Worm (Caenorhabditis elegans) whole organism, young adult: ENCODE results near the gene F08A7.1.

Experiments used
- B0261.1 ChIP-seq: sonication (generic microtip); optimal IDR thresholded peaks from 2 replicates; lab custom pipeline; 2016; ENCODE audit warnings: mild to moderate bottlenecking, missing genetic modification characterization, moderate library complexity, missing compliant biosample characterization
- ama-1 ChIP-seq, 3 experiments: fragments of 150-350 bp in 1 of 3; sonication (generic microtip) in 2 of 3; optimal IDR thresholded peaks; 2 replicates each; lab custom pipeline; 2014 to 2018; ENCODE audit warnings: missing biosample characterization in 2 of 3, missing genetic modification characterization in 2 of 3, missing genetic modification reagents in 2 of 3
- hrde-1 ChIP-seq: sonication (generic microtip); optimal IDR thresholded peaks from 2 replicates; lab custom pipeline; 2016; ENCODE audit warnings: missing genetic modification characterization, mild to moderate bottlenecking, missing compliant biosample characterization, moderate library complexity, missing genotype, missing genetic modification reagents, borderline replicate concordance
- nfyb-1 ChIP-seq: fragments of 200-800 bp; sonication (Bioruptor generic); IDR thresholded peaks from 2 replicates; pipeline ENCODE4 v1.3.6; 2022; ENCODE audit warnings: missing genetic modification reagents, missing genetic modification characterization, missing compliant biosample characterization
- pha-4 ChIP-seq: fragments of 150-350 bp; sonication (generic microtip); optimal IDR thresholded peaks from 2 replicates; lab custom pipeline; 2014; ENCODE audit warnings: missing biosample characterization, missing genetic modification reagents, missing genetic modification characterization
- snpc-4 ChIP-seq, 5 experiments: fragments of 150-350 bp in 1 of 5; sonication (generic microtip) in 4 of 5; optimal IDR thresholded peaks; 2 replicates each; lab custom pipeline; 2014 to 2018; ENCODE audit warnings: missing genetic modification characterization in 5 of 5, missing biosample characterization in 3 of 5, antibody characterized with exemption in 2 of 5, mild to moderate bottlenecking in 2 of 5, missing compliant biosample characterization in 2 of 5, missing genotype in 2 of 5, moderate library complexity in 2 of 5, missing genetic modification reagents in 1 of 5
- tbx-9 ChIP-seq: sonication (generic microtip); optimal IDR thresholded peaks from 2 replicates; lab custom pipeline; 2016; ENCODE audit warnings: borderline replicate concordance, missing genetic modification characterization, inconsistent platforms, missing compliant biosample characterization

DNA sequence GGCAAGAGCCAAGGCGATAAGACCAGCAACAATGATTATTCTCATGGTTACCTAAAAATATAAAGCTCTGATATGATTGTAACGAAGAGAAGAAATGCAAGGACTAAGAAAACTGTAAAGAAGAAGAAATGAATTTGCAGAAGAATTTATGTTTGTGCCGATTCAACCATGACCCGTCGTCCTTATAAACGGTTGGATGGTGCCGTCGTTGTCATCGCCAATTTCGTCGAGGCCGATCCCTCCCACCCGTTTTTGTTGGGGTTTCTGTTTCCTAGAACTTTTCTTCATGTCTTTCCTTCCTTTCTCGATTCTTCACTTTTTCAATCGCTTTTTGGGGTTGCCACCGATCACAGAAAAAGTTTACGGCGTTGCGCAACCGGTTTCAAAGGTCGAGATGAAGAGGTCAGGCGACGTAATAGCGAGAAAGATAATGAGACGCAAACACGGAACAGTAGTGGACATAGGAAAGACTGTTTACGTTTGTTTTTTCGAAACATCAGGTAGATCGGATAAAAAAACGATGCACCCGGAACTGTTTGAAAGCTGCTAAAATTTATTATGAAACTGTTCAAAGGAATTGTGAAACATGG lies 31.6 kb downstream of the F08A7.1 start, which contains the start of gene epic-1:
- TF ChIP-seq nfyb-1 (GFP tag; lab: Robert Waterston, UW) (no peak), snpc-4 (GFP tag; optimal IDR thresholded peaks at IDR 0.05; lab: Kevin White, UChicago) (no peak), snpc-4 (tag; optimal IDR thresholded peaks at IDR 0.05; lab: Kevin White, UChicago) (no peak), ama-1 (optimal IDR thresholded peaks at IDR 0.05; lab: Kevin White, UChicago) (no peak), ama-1 (GFP tag; optimal IDR thresholded peaks at IDR 0.05; lab: Kevin White, UChicago) (no peak), B0261.1 (no peak), pha-4 (no peak), tbx-9 (tag; lab: Kevin White, UChicago) (no peak), hrde-1 (no peak)
